Fruit fly (Drosophila melanogaster) whole organism, embryonic: ENCODE measurements around the gene CG13373.

ENCODE experiments used
- Abd-B ChIP-seq: fragments of 200-800 bp; sonication (Bioruptor generic); optimal IDR thresholded peaks from 2 replicates; lab custom pipeline; 2018; ENCODE audit warnings: missing biosample characterization, mild to moderate bottlenecking, missing genetic modification characterization, moderate library complexity
- Ada2b ChIP-seq: fragments of 200-800 bp; sonication (Bioruptor generic); IDR thresholded peaks from 2 replicates; pipeline ENCODE4 v1.3.6; 2022; ENCODE audit warnings: missing biosample characterization, missing genetic modification characterization
- Antp ChIP-seq: fragments of 200-800 bp; sonication (Bioruptor generic); optimal IDR thresholded peaks from 3 replicates; lab custom pipeline; 2016; ENCODE audit warnings: missing biosample characterization, missing genetic modification characterization
- Atf3 ChIP-seq: fragments of 200-800 bp; sonication (Bioruptor generic); optimal IDR thresholded peaks from 3 replicates; lab custom pipeline; 2016; ENCODE audit warnings: missing biosample characterization, missing genetic modification characterization
- CG10147 ChIP-seq: fragments of 200-800 bp; sonication (Bioruptor generic); optimal IDR thresholded peaks from 2 replicates; lab custom pipeline; 2019; ENCODE audit warnings: missing biosample characterization, mild to moderate bottlenecking, missing genetic modification characterization, moderate library complexity
- CG1024 ChIP-seq: fragments of 200-800 bp; sonication (Bioruptor generic); IDR thresholded peaks from 2 replicates; pipeline ENCODE4 v1.3.6; 2022; ENCODE audit warnings: missing biosample characterization, missing genetic modification characterization
- CG10462 ChIP-seq: fragments of 200-800 bp; sonication (Bioruptor generic); optimal IDR thresholded peaks from 2 replicates; lab custom pipeline; 2016; ENCODE audit warnings: missing biosample characterization, missing genetic modification characterization
- CG10654 ChIP-seq: fragments of 200-800 bp; sonication (Bioruptor generic); optimal IDR thresholded peaks from 2 replicates; lab custom pipeline; 2016; ENCODE audit warnings: missing biosample characterization, missing genetic modification characterization
- CG10959 ChIP-seq: fragments of 200-800 bp; sonication (Bioruptor generic); IDR thresholded peaks from 2 replicates; pipeline ENCODE4 v1.3.6; 2022; ENCODE audit warnings: missing biosample characterization, missing genetic modification characterization
- CG11085 ChIP-seq: fragments of 200-800 bp; sonication (Bioruptor generic); IDR thresholded peaks from 2 replicates; pipeline ENCODE4 v1.3.6; 2022; ENCODE audit warnings: missing biosample characterization, missing genetic modification characterization
- CG12299 ChIP-seq: fragments of 200-800 bp; sonication (Bioruptor generic); optimal IDR thresholded peaks from 2 replicates; lab custom pipeline; 2018; ENCODE audit warnings: missing biosample characterization, mild to moderate bottlenecking, missing genetic modification characterization
- CG13123 ChIP-seq: fragments of 200-800 bp; sonication (Bioruptor generic); optimal IDR thresholded peaks from 2 replicates; lab custom pipeline; 2016; ENCODE audit warnings: missing biosample characterization, missing genetic modification characterization
- CG14860 ChIP-seq: fragments of 200-800 bp; sonication (Bioruptor generic); IDR thresholded peaks from 3 replicates; pipeline ENCODE4 v1.3.6; 2022; ENCODE audit warnings: missing biosample characterization, missing genetic modification characterization; ENCODE audit not compliant: partially characterized antibody
- CG1647 ChIP-seq: fragments of 200-800 bp; sonication (Bioruptor generic); optimal IDR thresholded peaks from 3 replicates; lab custom pipeline; 2016; ENCODE audit warnings: missing biosample characterization, missing genetic modification characterization
- CG34422 ChIP-seq: fragments of 200-800 bp; sonication (Bioruptor generic); IDR thresholded peaks from 3 replicates; pipeline ENCODE4 v1.3.6; 2022; ENCODE audit warnings: missing biosample characterization, missing genetic modification characterization
- CG4360 ChIP-seq: fragments of 200-800 bp; sonication (Bioruptor generic); IDR thresholded peaks from 2 replicates; pipeline ENCODE4 v1.3.6; 2022; ENCODE audit warnings: missing biosample characterization, missing genetic modification characterization
- CG4617 ChIP-seq: fragments of 200-800 bp; sonication (Bioruptor generic); optimal IDR thresholded peaks from 3 replicates; lab custom pipeline; 2016; ENCODE audit warnings: missing biosample characterization, missing genetic modification characterization, borderline replicate concordance
- CG6175 ChIP-seq: fragments of 200-800 bp; sonication (Bioruptor generic); IDR thresholded peaks from 3 replicates; pipeline ENCODE4 v1.3.6; 2022; ENCODE audit warnings: missing biosample characterization, missing genetic modification characterization
- CG8359 ChIP-seq: fragments of 200-800 bp; sonication (Bioruptor generic); optimal IDR thresholded peaks from 2 replicates; lab custom pipeline; 2017; ENCODE audit warnings: missing biosample characterization, mild to moderate bottlenecking, missing genetic modification characterization, borderline replicate concordance
- CG9727 ChIP-seq: fragments of 200-800 bp; sonication (Bioruptor generic); optimal IDR thresholded peaks from 3 replicates; lab custom pipeline; 2017; ENCODE audit warnings: missing biosample characterization, mild to moderate bottlenecking, missing genetic modification characterization
- CG9876 ChIP-seq: fragments of 200-800 bp; sonication (Bioruptor generic); optimal IDR thresholded peaks from 2 replicates; lab custom pipeline; 2016; ENCODE audit warnings: missing biosample characterization, missing genetic modification characterization
- Dip2 ChIP-seq: fragments of 200-800 bp; sonication (Bioruptor generic); IDR thresholded peaks from 2 replicates; pipeline ENCODE4 v1.3.6; 2022; ENCODE audit warnings: missing biosample characterization, missing genetic modification characterization
- Elba2 ChIP-seq: fragments of 200-800 bp; sonication (Bioruptor generic); optimal IDR thresholded peaks from 3 replicates; lab custom pipeline; 2016; ENCODE audit warnings: missing biosample characterization, missing genetic modification characterization
- Ets65A ChIP-seq: fragments of 200-800 bp; sonication (Bioruptor generic); peaks from one replicate; lab custom pipeline; 2016; ENCODE audit warnings: missing biosample characterization, missing genetic modification characterization
- Hmr ChIP-seq: fragments of 200-800 bp; sonication (Bioruptor generic); optimal IDR thresholded peaks from 3 replicates; lab custom pipeline; 2017; ENCODE audit warnings: mild to moderate bottlenecking, missing biosample characterization, missing genetic modification reagents, missing genetic modification characterization
- MBD-R2 ChIP-seq: fragments of 200-800 bp; sonication (Bioruptor generic); IDR thresholded peaks from 2 replicates; pipeline ENCODE4 v1.3.6; 2022; ENCODE audit warnings: missing biosample characterization, missing genetic modification characterization
- Mes4 ChIP-seq: fragments of 200-800 bp; sonication (Bioruptor generic); optimal IDR thresholded peaks from 2 replicates; lab custom pipeline; 2016; ENCODE audit warnings: missing biosample characterization, missing genetic modification characterization
- Mrtf ChIP-seq: fragments of 200-800 bp; sonication (Bioruptor generic); IDR thresholded peaks from 3 replicates; pipeline ENCODE4 v1.3.6; 2022; ENCODE audit warnings: missing biosample characterization, missing genetic modification characterization
- Optix ChIP-seq: fragments of 200-800 bp; sonication (Bioruptor generic); IDR thresholded peaks from 3 replicates; pipeline ENCODE4 v1.3.6; 2022; ENCODE audit warnings: missing biosample characterization, missing genetic modification characterization
- Ssrp ChIP-seq: fragments of 200-800 bp; sonication (Bioruptor generic); optimal IDR thresholded peaks from 2 replicates; lab custom pipeline; 2018; ENCODE audit warnings: missing biosample characterization, mild to moderate bottlenecking, missing genetic modification characterization, moderate library complexity
- Tbp ChIP-seq: fragments of >200 bp; optimal IDR thresholded peaks from 2 replicates; lab custom pipeline; 2018; ENCODE audit warnings: missing biosample characterization, missing genetic modification characterization
- bbx ChIP-seq: fragments of 200-800 bp; sonication (Bioruptor generic); IDR thresholded peaks from 2 replicates; pipeline ENCODE4 v1.3.6; 2022; ENCODE audit warnings: missing biosample characterization, missing genetic modification characterization; ENCODE audit not compliant: partially characterized antibody
- croc ChIP-seq: fragments of 200-800 bp; sonication (Bioruptor generic); conservative IDR thresholded peaks from 3 replicates; pipeline ENCODE4 v1.3.6; 2022; ENCODE audit warnings: missing biosample characterization, missing genetic modification characterization
- cwo ChIP-seq: fragments of 200-800 bp; sonication (Bioruptor generic); optimal IDR thresholded peaks from 3 replicates; lab custom pipeline; 2017; ENCODE audit warnings: missing biosample characterization, missing genetic modification characterization, mild to moderate bottlenecking, moderate library complexity, missing genetic modification reagents
- dan ChIP-seq: fragments of 200-800 bp; sonication (Bioruptor generic); IDR thresholded peaks from 2 replicates; pipeline ENCODE4 v1.3.6; 2022; ENCODE audit warnings: missing biosample characterization, missing genetic modification characterization
- dimm ChIP-seq: fragments of 200-800 bp; sonication (Bioruptor generic); IDR thresholded peaks from 2 replicates; pipeline ENCODE4 v1.3.6; 2022; ENCODE audit warnings: missing biosample characterization, missing genetic modification characterization
- fd3F ChIP-seq: fragments of 200-800 bp; sonication (Bioruptor generic); optimal IDR thresholded peaks from 2 replicates; lab custom pipeline; 2018; ENCODE audit warnings: missing biosample characterization, mild to moderate bottlenecking, missing genetic modification characterization, moderate library complexity
- fd96Cb ChIP-seq: fragments of 200-800 bp; sonication (Bioruptor generic); optimal IDR thresholded peaks from 2 replicates; lab custom pipeline; 2018; ENCODE audit warnings: missing biosample characterization, mild to moderate bottlenecking, missing genetic modification characterization, moderate library complexity
- gcm2 ChIP-seq: fragments of 200-800 bp; sonication (Bioruptor generic); optimal IDR thresholded peaks from 2 replicates; lab custom pipeline; 2016; ENCODE audit warnings: missing biosample characterization, missing genetic modification characterization
- grau ChIP-seq: fragments of 200-800 bp; optimal IDR thresholded peaks from 3 replicates; lab custom pipeline; 2019; ENCODE audit warnings: missing biosample characterization, mild to moderate bottlenecking, missing genetic modification characterization, moderate library complexity
- gsb-n ChIP-seq: fragments of 200-800 bp; sonication (Bioruptor generic); optimal IDR thresholded peaks from 3 replicates; lab custom pipeline; 2018; ENCODE audit warnings: missing biosample characterization, mild to moderate bottlenecking, missing genetic modification characterization
- lov ChIP-seq, 2 experiments: fragments of 200-800 bp in 1 of 2; fragments of >200 bp in 1 of 2; sonication (Bioruptor generic) in 1 of 2; IDR thresholded peaks in 1 of 2; optimal IDR thresholded peaks in 1 of 2; 2 replicates in 1 of 2; 3 replicates in 1 of 2; pipeline versions ENCODE4 v1.3.6 to Lab custom; 2017 to 2022; ENCODE audit warnings: missing biosample characterization in 1 of 2, missing genetic modification characterization in 1 of 2
- shn ChIP-seq: fragments of 200-800 bp; sonication (Bioruptor generic); optimal IDR thresholded peaks from 3 replicates; lab custom pipeline; 2016; ENCODE audit warnings: missing biosample characterization, missing genetic modification characterization
- sima ChIP-seq: fragments of 200-800 bp; sonication (Bioruptor generic); optimal IDR thresholded peaks from 2 replicates; lab custom pipeline; 2016; ENCODE audit warnings: missing biosample characterization, missing genetic modification characterization
- sob ChIP-seq: fragments of 200-800 bp; sonication (Bioruptor generic); IDR thresholded peaks from 2 replicates; pipeline ENCODE4 v1.3.6; 2022; ENCODE audit warnings: missing biosample characterization, missing genetic modification characterization
- tx ChIP-seq: fragments of 200-800 bp; sonication (Bioruptor generic); optimal IDR thresholded peaks from 2 replicates; lab custom pipeline; 2016; ENCODE audit warnings: missing biosample characterization, missing genetic modification characterization
- vnd ChIP-seq: fragments of 200-800 bp; sonication (Bioruptor generic); IDR thresholded peaks from 3 replicates; pipeline ENCODE4 v1.3.6; 2022; ENCODE audit warnings: missing biosample characterization, missing genetic modification characterization; ENCODE audit not compliant: partially characterized antibody
- vvl ChIP-seq: fragments of 200-800 bp; sonication (Bioruptor generic); IDR thresholded peaks from 2 replicates; pipeline ENCODE4 v1.3.6; 2022; ENCODE audit warnings: missing biosample characterization, missing genetic modification characterization
- wor ChIP-seq: fragments of 200-800 bp; sonication (Bioruptor generic); IDR thresholded peaks from 2 replicates; pipeline ENCODE4 v1.3.6; 2022; ENCODE audit warnings: missing biosample characterization, missing genetic modification characterization
- yki ChIP-seq: fragments of >200 bp; optimal IDR thresholded peaks from 3 replicates; lab custom pipeline; 2018

CG13373 gene

dm6 chrX:522357-523043, 45.7 kb downstream of the CG13373 start (continued):
- TF ChIP-seq bbx (GFP tag; lab: Robert Waterston, UW) (peak; percentile 58; the same call in 1 of the 2 replicates), CG34422 (GFP tag; lab: Robert Waterston, UW) (peak; percentile 84), CG4617 (GFP tag; lab: Kevin White, UChicago) (peak; percentile 38), CG12299 (tag; lab: Kevin White, UChicago) (peak; percentile 73), dimm (GFP tag; lab: Robert Waterston, UW) (0 out of 2 replicates have a peak, but pooled peaks have one; percentile 48), CG1024 (peak; percentile 68), Elba2 (GFP tag; lab: Kevin White, UChicago) (no peak), gsb-n (tag; lab: Kevin White, UChicago) (peak; percentile 32), Ssrp (tag; lab: Kevin White, UChicago) (peak; percentile 26), Mes4 (peak; percentile 73), CG4360 (GFP tag; lab: Robert Waterston, UW) (peak; percentile 61), MBD-R2 (GFP tag; lab: Robert Waterston, UW) (peak; percentile 69), CG6175 (peak; percentile 90), CG8359 (GFP tag; lab: Kevin White, UChicago) (no peak), vnd (GFP tag; lab: Robert Waterston, UW) (no peak), CG1647 (peak; percentile 84), grau (peak; percentile 80), Tbp (GFP tag; lab: Kevin White, UChicago) (no peak), fd3F (GFP tag; lab: Kevin White, UChicago) (peak; percentile 71), shn (GFP tag; lab: Kevin White, UChicago) (peak; percentile 74), CG9876 (peak; percentile 82), CG10959 (GFP tag; lab: Robert Waterston, UW) (peak; percentile 66; the same call in 1 of the 2 replicates), vvl (GFP tag; lab: Robert Waterston, UW) (peak; percentile 94), Antp (GFP tag; lab: Kevin White, UChicago) (peak; percentile 94), Ada2b (GFP tag; lab: Robert Waterston, UW) (peak; percentile 85), Atf3 (GFP tag; lab: Kevin White, UChicago) (peak; percentile 63), CG10462 (GFP tag; lab: Kevin White, UChicago) (peak; percentile 20), CG10654 (GFP tag; lab: Kevin White, UChicago) (peak; percentile 60), yki (lab: Kevin White, UChicago) (no peak), Abd-B (GFP tag; lab: Kevin White, UChicago) (no peak), wor (GFP tag; lab: Robert Waterston, UW) (no peak), Mrtf (GFP tag; lab: Robert Waterston, UW) (peak; percentile 88; the same call in 2 of the 3 replicates), Optix (GFP tag; lab: Robert Waterston, UW) (peak; percentile 75), Dip2 (no peak), lov (optimal IDR thresholded peaks at IDR 0.05; lab: Kevin White, UChicago) (no peak), lov (GFP tag; IDR thresholded peaks at IDR 0.05; lab: Robert Waterston, UW) (0 out of 3 replicates have a peak, but pooled peaks have one; percentile 62), CG13123 (GFP tag; lab: Kevin White, UChicago) (peak; percentile 67), sob (GFP tag; lab: Robert Waterston, UW) (peak; percentile 91), cwo (GFP tag; lab: Kevin White, UChicago) (peak; percentile 72), gcm2 (GFP tag; lab: Kevin White, UChicago) (peak; percentile 90), CG10147 (GFP tag; lab: Kevin White, UChicago) (peak; percentile 58), croc (GFP tag; lab: Robert Waterston, UW) (peak; percentile 35; the same call in 1 of the 3 replicates), Hmr (GFP tag; lab: Kevin White, UChicago) (peak; percentile 89), CG14860 (GFP tag; lab: Robert Waterston, UW) (no peak), sima (peak; percentile 54), tx (GFP tag; lab: Kevin White, UChicago) (peak; percentile 81), Ets65A (GFP tag; lab: Kevin White, UChicago) (peak; percentile 95), dan (GFP tag; lab: Robert Waterston, UW) (no peak), CG9727 (GFP tag; lab: Kevin White, UChicago) (peak; percentile 57), CG11085 (peak; percentile 87), fd96Cb (peak; percentile 51)
